Worm (Caenorhabditis elegans) whole organism, L1 larva: Measurements from ENCODE around the gene nra-1.
"Not testable (repeated sequence)": the region's sequence is repeated elsewhere in the genome, so short reads cannot be mapped to it uniquely, and the experiment has no call there.

Experiments used
- C04F5.9 ChIP-seq: sonication (generic microtip); optimal IDR thresholded peaks from 2 replicates; lab custom pipeline; 2016; ENCODE audit warnings: missing genetic modification characterization, missing compliant biosample characterization
- F16B12.6 ChIP-seq: fragments of 150-350 bp; optimal IDR thresholded peaks from 2 replicates; lab custom pipeline; 2014; ENCODE audit warnings: missing biosample characterization, missing genetic modification characterization
- ama-1 ChIP-seq: fragments of 150-350 bp; optimal IDR thresholded peaks from 2 replicates; lab custom pipeline; 2014
- ceh-82 ChIP-seq, 3 experiments: fragments of 150-350 bp in 1 of 3; sonication (generic microtip) in 2 of 3; optimal IDR thresholded peaks; 2 replicates each; lab custom pipeline; 2014 to 2017; ENCODE audit warnings: missing biosample characterization in 3 of 3, missing genetic modification characterization in 3 of 3
- ces-1 ChIP-seq: fragments of 150-350 bp; optimal IDR thresholded peaks from 2 replicates; lab custom pipeline; 2014; ENCODE audit warnings: missing biosample characterization, missing genetic modification reagents, missing genetic modification characterization
- dsc-1 ChIP-seq: sonication (generic microtip); optimal IDR thresholded peaks from 2 replicates; lab custom pipeline; 2016; ENCODE audit warnings: mild to moderate bottlenecking, missing genetic modification characterization, missing compliant biosample characterization
- efl-1 ChIP-seq, 4 experiments: fragments of 150-350 bp; optimal IDR thresholded peaks in 3 of 4; peaks in 1 of 4; 1 replicate in 1 of 4; 2 replicates in 3 of 4; lab custom pipeline; 2014; ENCODE audit warnings: missing biosample characterization in 2 of 4, missing genetic modification characterization in 2 of 4, missing genetic modification reagents in 2 of 4
- egl-13 ChIP-seq: sonication (generic microtip); optimal IDR thresholded peaks from 2 replicates; lab custom pipeline; 2016; ENCODE audit warnings: missing genotype, missing genetic modification reagents, missing genetic modification characterization, missing compliant biosample characterization
- elt-3 ChIP-seq, 6 experiments: fragments of 150-350 bp in 1 of 6; sonication (generic microtip); optimal IDR thresholded peaks; 2 replicates each; lab custom pipeline; 2017 to 2018; ENCODE audit warnings: missing biosample characterization in 6 of 6, missing genetic modification characterization in 6 of 6, inconsistent platforms in 1 of 6
- fkh-8 ChIP-seq: sonication (generic microtip); optimal IDR thresholded peaks from 2 replicates; lab custom pipeline; 2016; ENCODE audit warnings: mild to moderate bottlenecking, missing genetic modification characterization, missing compliant biosample characterization
- hpl-2 ChIP-seq: fragments of 150-350 bp; optimal IDR thresholded peaks from 2 replicates; lab custom pipeline; 2014; ENCODE audit warnings: missing biosample characterization, missing genetic modification reagents, missing genetic modification characterization
- irx-1 ChIP-seq: sonication (generic microtip); optimal IDR thresholded peaks from 2 replicates; lab custom pipeline; 2016; ENCODE audit warnings: missing genetic modification characterization, missing compliant biosample characterization
- lin-13 ChIP-seq: fragments of 150-350 bp; optimal IDR thresholded peaks from 2 replicates; lab custom pipeline; 2014; ENCODE audit warnings: missing biosample characterization, missing genetic modification reagents, missing genetic modification characterization
- lin-14 ChIP-seq: fragments of 200-800 bp; sonication (Bioruptor generic); optimal IDR thresholded peaks from 2 replicates; lab custom pipeline; 2018; ENCODE audit warnings: mild to moderate bottlenecking, missing genetic modification characterization, moderate library complexity, missing compliant biosample characterization
- lin-35 ChIP-seq, 2 experiments: fragments of 150-350 bp; optimal IDR thresholded peaks; 2 replicates each; lab custom pipeline; 2014; ENCODE audit warnings: missing biosample characterization in 2 of 2, missing genetic modification characterization in 2 of 2, missing genetic modification reagents in 2 of 2
- lsy-2 ChIP-seq, 2 experiments: fragments of 150-350 bp; optimal IDR thresholded peaks; 2 replicates each; lab custom pipeline; 2014; ENCODE audit warnings: missing biosample characterization in 2 of 2, missing genetic modification characterization in 2 of 2
- mdl-1 ChIP-seq, 2 experiments: fragments of 150-350 bp; optimal IDR thresholded peaks; 2 replicates each; lab custom pipeline; 2014 to 2017; ENCODE audit warnings: missing biosample characterization in 2 of 2, missing genetic modification characterization in 2 of 2, inconsistent platforms in 1 of 2
- mef-2 ChIP-seq: fragments of 150-350 bp; optimal IDR thresholded peaks from 2 replicates; lab custom pipeline; 2014; ENCODE audit warnings: missing biosample characterization, missing genetic modification characterization
- nhr-47 ChIP-seq: sonication (generic microtip); optimal IDR thresholded peaks from 2 replicates; lab custom pipeline; 2016; ENCODE audit warnings: mild to moderate bottlenecking, missing genetic modification characterization, moderate library complexity, missing compliant biosample characterization
- nhr-71 ChIP-seq: sonication (generic microtip); optimal IDR thresholded peaks from 2 replicates; lab custom pipeline; 2016; ENCODE audit warnings: mild to moderate bottlenecking, missing genetic modification characterization, moderate library complexity, missing compliant biosample characterization
- nhr-85 ChIP-seq: sonication (generic microtip); peaks from one replicate; lab custom pipeline; 2016; ENCODE audit warnings: missing genetic modification characterization, inconsistent platforms, missing compliant biosample characterization
- skn-1 ChIP-seq: fragments of 150-350 bp; optimal IDR thresholded peaks from 2 replicates; lab custom pipeline; 2014; ENCODE audit warnings: missing biosample characterization, missing genetic modification characterization
- snu-23 ChIP-seq: sonication (generic microtip); optimal IDR thresholded peaks from 2 replicates; lab custom pipeline; 2016; ENCODE audit warnings: missing genetic modification characterization, missing compliant biosample characterization
- sox-4 ChIP-seq: sonication (generic microtip); optimal IDR thresholded peaks from 2 replicates; lab custom pipeline; 2016; ENCODE audit warnings: missing genetic modification characterization, missing compliant biosample characterization
- sptf-1 ChIP-seq: fragments of 150-350 bp; optimal IDR thresholded peaks from 2 replicates; lab custom pipeline; 2014; ENCODE audit warnings: missing biosample characterization, missing genetic modification characterization
- swsn-7 ChIP-seq: sonication (generic microtip); optimal IDR thresholded peaks from 2 replicates; lab custom pipeline; 2016; ENCODE audit warnings: missing genetic modification characterization, missing compliant biosample characterization
- tbx-2 ChIP-seq: sonication (generic microtip); optimal IDR thresholded peaks from 2 replicates; lab custom pipeline; 2016; ENCODE audit warnings: missing genetic modification characterization, missing compliant biosample characterization
- tlp-1 ChIP-seq: fragments of 150-350 bp; optimal IDR thresholded peaks from 2 replicates; lab custom pipeline; 2014; ENCODE audit warnings: missing biosample characterization, missing genetic modification characterization
- unc-86 ChIP-seq: sonication (generic microtip); optimal IDR thresholded peaks from 2 replicates; lab custom pipeline; 2016; ENCODE audit warnings: missing genetic modification characterization, missing compliant biosample characterization
- unc-98 ChIP-seq: fragments of 200-800 bp; sonication (Bioruptor generic); IDR thresholded peaks from 2 replicates; pipeline ENCODE4 v1.3.6; 2022; ENCODE audit warnings: missing genetic modification characterization, missing compliant biosample characterization
- xbp-1 ChIP-seq: sonication (generic microtip); optimal IDR thresholded peaks from 2 replicates; lab custom pipeline; 2016; ENCODE audit warnings: missing genetic modification characterization, missing compliant biosample characterization
- zag-1 ChIP-seq: fragments of 150-350 bp; optimal IDR thresholded peaks from 2 replicates; lab custom pipeline; 2014; ENCODE audit warnings: missing biosample characterization, missing genetic modification characterization

nra-1 gene

DNA sequence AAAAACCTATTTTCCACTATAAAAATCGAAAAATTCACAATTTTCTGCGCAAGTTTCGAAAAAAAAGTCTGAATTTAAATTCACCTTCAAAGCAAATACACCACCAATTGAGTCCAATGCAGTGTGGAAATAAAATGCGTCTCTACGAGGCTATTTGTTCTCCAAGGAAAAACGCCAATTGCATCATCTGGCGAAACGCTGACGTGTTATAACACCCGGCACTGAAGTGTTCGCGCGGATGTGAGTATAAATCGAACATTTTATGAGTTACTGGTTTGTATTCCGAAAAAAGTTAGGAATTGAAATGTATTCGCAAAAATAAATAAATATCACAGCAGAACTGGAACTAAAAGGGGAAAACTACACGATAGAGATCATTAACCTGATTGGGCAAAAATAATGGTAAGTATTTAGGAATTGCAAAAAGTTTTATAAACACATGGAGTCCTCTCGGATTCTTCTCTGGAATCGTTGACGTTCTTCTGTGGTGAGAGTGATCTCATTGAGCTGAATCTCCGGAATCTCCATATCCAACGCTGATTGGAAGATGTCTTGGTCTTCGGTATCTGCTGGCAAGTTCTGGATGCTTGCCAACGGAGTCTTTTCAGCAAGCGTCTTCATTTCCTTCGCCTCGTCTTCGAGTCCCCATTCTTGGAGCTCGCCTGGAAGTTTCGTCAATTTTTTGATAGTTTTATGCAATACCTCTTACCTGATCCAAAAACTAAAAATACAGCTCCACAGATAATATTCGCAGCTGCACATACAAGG, 4.1 kb upstream of the nra-1 start, which contains the start of gene zipt-7.1:
TSS of gene zipt-7.1 (minus strand) at position 232 of the 768 bp plus-strand sequence.
- no peak for TF ChIP-seq efl-1 (optimal IDR thresholded peaks at IDR 0.05; lab: Kevin White, UChicago)
- peak in 1 of 2 experiments; percentile 57 for TF ChIP-seq efl-1 (GFP tag; optimal IDR thresholded peaks at IDR 0.05 in 1 of 2; lab: Kevin White, UChicago)
- no peak for TF ChIP-seq unc-86 (tag; lab: Kevin White, UChicago)
- TF ChIP-seq xbp-1 (tag; lab: Kevin White, UChicago), result peak; percentile 58

DNA sequence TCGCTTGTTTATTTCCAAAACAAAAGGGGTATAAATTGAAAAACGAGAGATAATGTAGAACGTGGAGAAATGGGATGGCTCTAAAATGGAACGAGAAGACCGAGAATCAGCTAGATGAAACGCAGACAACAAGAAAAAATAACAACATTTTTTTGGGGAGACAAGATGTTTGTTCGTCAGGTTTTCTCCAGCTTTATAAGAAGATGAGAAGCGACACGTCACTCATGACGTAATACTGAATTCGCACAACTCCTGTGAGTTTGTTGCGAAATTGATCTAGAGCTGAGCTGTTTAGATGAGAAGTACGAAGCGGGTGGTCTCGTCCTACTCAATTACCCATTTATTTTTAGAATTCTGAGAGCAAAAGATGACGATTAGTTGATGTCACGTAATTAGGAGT, 1.3 kb upstream of the nra-1 start:
- TF ChIP-seq lin-14 (GFP tag; lab: Kevin White, UChicago), result peak; percentile 76
- TF ChIP-seq unc-86 (tag; lab: Kevin White, UChicago), result peak; percentile 41
- TF ChIP-seq hpl-2 (GFP tag; lab: Kevin White, UChicago), result no peak
- TF ChIP-seq ceh-82 (tag; optimal IDR thresholded peaks at IDR 0.05; lab: Kevin White, UChicago), result peak in 2 of 3 experiments; percentile 5 to 37
- TF ChIP-seq mef-2 (tag; lab: Kevin White, UChicago), result peak; percentile 63
- no peak for TF ChIP-seq elt-3 (tag; optimal IDR thresholded peaks at IDR 0.05; lab: Kevin White, UChicago)
- no peak for TF ChIP-seq ama-1 (lab: Kevin White, UChicago)
- peak; percentile 9 for TF ChIP-seq dsc-1 (tag; lab: Kevin White, UChicago)
- TF ChIP-seq nhr-85 (tag; lab: Kevin White, UChicago), result no peak
- no peak for TF ChIP-seq skn-1 (tag; lab: Kevin White, UChicago)
- no peak for TF ChIP-seq sox-4
- no peak for TF ChIP-seq C04F5.9 (tag; lab: Kevin White, UChicago)
- TF ChIP-seq sptf-1 (tag; lab: Kevin White, UChicago), result no peak
- peak; percentile 29 for TF ChIP-seq tbx-2
- peak; percentile 11 for TF ChIP-seq snu-23 (GFP tag; lab: Kevin White, UChicago)
- TF ChIP-seq nhr-47 (tag; lab: Kevin White, UChicago), result peak; percentile 42
- TF ChIP-seq fkh-8 (tag; lab: Kevin White, UChicago), result peak; percentile 40
- TF ChIP-seq lsy-2 (tag; optimal IDR thresholded peaks at IDR 0.05; lab: Kevin White, UChicago), result peak in 1 of 2 experiments; percentile 59
- peak; percentile 53 for TF ChIP-seq xbp-1 (tag; lab: Kevin White, UChicago)
- TF ChIP-seq nhr-71, result peak; percentile 67
- TF ChIP-seq tlp-1 (tag; lab: Kevin White, UChicago), result no peak
- peak in 1 of 2 experiments; percentile 1 for TF ChIP-seq efl-1 (optimal IDR thresholded peaks at IDR 0.05; lab: Kevin White, UChicago)
- TF ChIP-seq efl-1 (GFP tag; optimal IDR thresholded peaks at IDR 0.05 in 1 of 2; lab: Kevin White, UChicago), result no peak
- no peak for TF ChIP-seq mdl-1 (tag; optimal IDR thresholded peaks at IDR 0.05; lab: Kevin White, UChicago)
- TF ChIP-seq swsn-7 (tag; lab: Kevin White, UChicago), result no peak
- peak in 1 of 2 experiments; percentile 4 for TF ChIP-seq lin-35 (GFP tag; optimal IDR thresholded peaks at IDR 0.05; lab: Kevin White, UChicago)
- no peak for TF ChIP-seq irx-1
- TF ChIP-seq lin-13 (GFP tag; lab: Kevin White, UChicago), result no peak
- TF ChIP-seq egl-13, result peak; percentile 65
- TF ChIP-seq zag-1, result no peak
- no peak for TF ChIP-seq unc-98 (GFP tag; lab: Robert Waterston, UW)
- no peak for TF ChIP-seq ces-1 (GFP tag; lab: Kevin White, UChicago)

DNA sequence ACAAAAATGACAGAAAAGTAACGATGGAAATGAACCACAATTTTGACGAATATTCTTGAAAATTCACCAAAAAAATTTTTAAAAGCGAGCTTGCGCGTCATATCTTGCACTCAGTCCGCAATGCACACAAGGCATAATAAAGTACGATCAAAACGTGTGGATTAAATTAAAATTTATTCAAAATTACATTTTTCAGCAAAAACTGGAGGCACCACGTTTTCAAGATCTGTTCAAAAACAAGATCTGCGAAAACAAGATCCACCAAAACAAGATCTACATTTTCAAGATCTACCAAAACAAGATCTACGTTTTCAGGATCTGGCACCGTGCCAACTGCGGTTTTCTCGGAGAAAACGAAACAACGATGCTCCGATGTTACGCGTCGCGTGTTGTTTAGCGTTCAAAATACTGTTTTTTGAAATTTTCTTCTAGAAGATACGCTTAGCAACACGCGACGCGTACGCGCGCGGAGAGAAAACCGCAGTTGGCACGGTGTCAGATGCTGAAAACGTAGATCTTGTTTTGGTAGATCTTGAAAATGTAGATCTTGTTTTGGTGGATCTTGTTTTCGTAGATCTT, 601 bp upstream of the nra-1 start:
- TF ChIP-seq F16B12.6 (tag; lab: Kevin White, UChicago) (peak; percentile 3), efl-1 (optimal IDR thresholded peaks at IDR 0.05; lab: Kevin White, UChicago) (peak in 1 of 2 experiments; percentile 23)
- TF ChIP-seq efl-1 (GFP tag; optimal IDR thresholded peaks at IDR 0.05 in 1 of 2; lab: Kevin White, UChicago), result not testable (repeated sequence)
